Worm (Caenorhabditis elegans): ENCODE measurements around the gene sup-35.

DNA sequence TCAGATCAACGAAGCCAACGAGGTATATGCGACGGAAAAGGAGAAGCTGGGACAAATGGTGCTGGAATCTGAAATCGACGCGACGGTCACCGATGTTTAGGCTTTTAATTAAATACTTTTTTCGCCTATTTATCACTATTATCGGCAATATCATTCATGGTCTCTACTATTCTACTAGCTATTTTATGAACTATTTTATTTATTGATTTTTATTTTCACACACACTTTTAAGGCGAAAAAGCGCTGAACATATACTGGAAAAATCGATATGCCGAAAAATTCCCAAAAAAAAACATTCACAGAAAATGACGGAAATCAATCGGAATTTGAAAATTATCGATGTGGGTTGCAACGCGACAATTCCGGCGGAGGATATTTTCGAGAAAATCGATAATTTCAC is 50.5 kb downstream of the sup-35 start, which contains the start of gene W09D6.1:
- TF ChIP-seq lsy-12 (tag; optimal IDR thresholded peaks at IDR 0.05) = no peak
- no peak for TF ChIP-seq sea-2 (GFP tag; optimal IDR thresholded peaks at IDR 0.05)
- no peak for TF ChIP-seq ceh-16 (tag; optimal IDR thresholded peaks at IDR 0.05)
- TF ChIP-seq ceh-28 (tag; optimal IDR thresholded peaks at IDR 0.05) = peak; percentile 9
